Worm (Caenorhabditis elegans) whole organism, midembryonic: Measurements from ENCODE around the gene srxa-14.

Experiments used
- T22C8.4 ChIP-seq: fragments of 200-800 bp; sonication (Bioruptor generic); IDR thresholded peaks from 2 replicates; pipeline ENCODE4 v1.3.6; 2022; ENCODE audit warnings: missing genetic modification characterization, missing compliant biosample characterization
- cog-1 ChIP-seq: sonication (generic microtip); optimal IDR thresholded peaks from 2 replicates; lab custom pipeline; 2016; ENCODE audit warnings: missing genetic modification characterization, missing compliant biosample characterization
- flt-1 ChIP-seq: fragments of 200-800 bp; sonication (Bioruptor generic); IDR thresholded peaks from 2 replicates; pipeline ENCODE4 v1.3.6; 2022; ENCODE audit warnings: missing genetic modification characterization, missing compliant biosample characterization
- klf-2 ChIP-seq: fragments of 200-800 bp; sonication (Bioruptor generic); conservative IDR thresholded peaks from 2 replicates; pipeline ENCODE4 v1.3.6; 2022; ENCODE audit warnings: missing genetic modification reagents, missing genetic modification characterization, missing compliant biosample characterization
- med-1 ChIP-seq: sonication (generic microtip); optimal IDR thresholded peaks from 2 replicates; lab custom pipeline; 2017; ENCODE audit warnings: missing genetic modification characterization, mild to moderate bottlenecking, missing compliant biosample characterization, antibody characterized with exemption, missing genetic modification reagents; ENCODE audit not compliant: insufficient read depth
- ref-1 ChIP-seq: fragments of 200-800 bp; sonication (Bioruptor generic); conservative IDR thresholded peaks from 2 replicates; pipeline ENCODE4 v1.3.6; 2022; ENCODE audit warnings: missing genetic modification reagents, missing genetic modification characterization, missing compliant biosample characterization
- tab-1 ChIP-seq: fragments of 200-800 bp; sonication (Bioruptor generic); IDR thresholded peaks from 2 replicates; pipeline ENCODE4 v1.3.6; 2022; ENCODE audit warnings: missing genetic modification characterization, missing compliant biosample characterization
- ztf-23 ChIP-seq: fragments of 200-800 bp; sonication (Bioruptor generic); IDR thresholded peaks from 2 replicates; pipeline ENCODE4 v1.3.6; 2022; ENCODE audit warnings: missing genetic modification reagents, missing genetic modification characterization, missing compliant biosample characterization
- ztf-29 ChIP-seq: fragments of 200-800 bp; sonication (Bioruptor generic); IDR thresholded peaks from 2 replicates; pipeline ENCODE4 v1.3.6; 2022; ENCODE audit warnings: missing genetic modification reagents, missing genetic modification characterization, missing compliant biosample characterization

srxa-14 gene

ce11 chrV:20608688-20609087 lies 30.7 kb upstream of the srxa-14 start, which contains the start of gene ttr-12:
Gene ttr-12 (minus strand): TSS chrV:20608788.
- TF ChIP-seq ztf-23 (GFP tag; lab: Robert Waterston, UW) (no peak), flt-1 (no peak), klf-2 (GFP tag; lab: Robert Waterston, UW) (no peak), T22C8.4 (no peak), ref-1 (GFP tag; lab: Robert Waterston, UW) (no peak), cog-1 (tag; lab: Kevin White, UChicago) (no peak), ztf-29 (GFP tag; lab: Robert Waterston, UW) (no peak), tab-1 (GFP tag; lab: Robert Waterston, UW) (no peak), med-1 (GFP tag; lab: Kevin White, UChicago) (no peak)

ce11 chrV:20609494-20609893 lies 29.9 kb upstream of the srxa-14 start, which contains the start of gene grd-2:
Gene grd-2 (plus strand): TSS chrV:20609794.
- TF ChIP-seq tab-1 (GFP tag; lab: Robert Waterston, UW) (no peak), ztf-23 (GFP tag; lab: Robert Waterston, UW) (no peak), ztf-29 (GFP tag; lab: Robert Waterston, UW) (no peak), klf-2 (GFP tag; lab: Robert Waterston, UW) (no peak), med-1 (GFP tag; lab: Kevin White, UChicago) (no peak), ref-1 (GFP tag; lab: Robert Waterston, UW) (no peak), flt-1 (no peak), T22C8.4 (no peak), cog-1 (tag; lab: Kevin White, UChicago) (no peak)

ce11 chrV:20618632-20619031 lies 20.8 kb upstream of the srxa-14 start, which contains the start of gene F46B3.7:
Gene F46B3.7 (minus strand): TSS chrV:20618732.
- TF ChIP-seq tab-1 (GFP tag; lab: Robert Waterston, UW) (no peak), flt-1 (no peak), cog-1 (tag; lab: Kevin White, UChicago) (no peak), T22C8.4 (no peak), ztf-29 (GFP tag; lab: Robert Waterston, UW) (no peak), ref-1 (GFP tag; lab: Robert Waterston, UW) (no peak), klf-2 (GFP tag; lab: Robert Waterston, UW) (no peak), ztf-23 (GFP tag; lab: Robert Waterston, UW) (no peak)

- TF ChIP-seq ztf-23 (GFP tag; lab: Robert Waterston, UW) (no peak), ztf-29 (GFP tag; lab: Robert Waterston, UW) (no peak)
Observed at ce11 chrV:20623060-20623459, 16.3 kb upstream of the srxa-14 start, which contains the start of gene F46B3.8. Gene F46B3.8 (minus strand): TSS chrV:20623160.

- no peak for TF ChIP-seq ztf-29 (GFP tag; lab: Robert Waterston, UW)
- no peak for TF ChIP-seq T22C8.4
- TF ChIP-seq tab-1 (GFP tag; lab: Robert Waterston, UW) = no peak
- TF ChIP-seq med-1 (GFP tag; lab: Kevin White, UChicago) = no peak
- no peak for TF ChIP-seq ztf-23 (GFP tag; lab: Robert Waterston, UW)
Observed at ce11 chrV:20625260-20625659, 14.1 kb upstream of the srxa-14 start.

ce11 chrV:20626043-20626761 lies 13.2 kb upstream of the srxa-14 start, which contains the start of the genes F46B3.9 and srz-18:
Gene F46B3.9 (minus strand): TSS chrV:20626143.
Gene srz-18 (plus strand): TSS chrV:20626711.
- no peak for TF ChIP-seq klf-2 (GFP tag; lab: Robert Waterston, UW)
- TF ChIP-seq ref-1 (GFP tag; lab: Robert Waterston, UW) = no peak
- no peak for TF ChIP-seq med-1 (GFP tag; lab: Kevin White, UChicago)
- TF ChIP-seq flt-1 = no peak
- no peak for TF ChIP-seq ztf-23 (GFP tag; lab: Robert Waterston, UW)
- TF ChIP-seq tab-1 (GFP tag; lab: Robert Waterston, UW) = no peak
- TF ChIP-seq ztf-29 (GFP tag; lab: Robert Waterston, UW) = no peak
- no peak for TF ChIP-seq cog-1 (tag; lab: Kevin White, UChicago)
- TF ChIP-seq T22C8.4 = no peak

ce11 chrV:20631255-20631654 lies 8.1 kb upstream of the srxa-14 start, which contains the start of gene F46B3.14:
Gene F46B3.14 (minus strand): TSS chrV:20631355.
- TF ChIP-seq cog-1 (tag; lab: Kevin White, UChicago) (no peak), flt-1 (no peak), ref-1 (GFP tag; lab: Robert Waterston, UW) (no peak), tab-1 (GFP tag; lab: Robert Waterston, UW) (no peak), T22C8.4 (no peak), ztf-29 (GFP tag; lab: Robert Waterston, UW) (no peak), med-1 (GFP tag; lab: Kevin White, UChicago) (no peak), ztf-23 (GFP tag; lab: Robert Waterston, UW) (no peak), klf-2 (GFP tag; lab: Robert Waterston, UW) (no peak)

- TF ChIP-seq ref-1 (GFP tag; lab: Robert Waterston, UW) = no peak
- TF ChIP-seq T22C8.4 = no peak
- no peak for TF ChIP-seq ztf-29 (GFP tag; lab: Robert Waterston, UW)
Observed at ce11 chrV:20633619-20634018, 5.8 kb upstream of the srxa-14 start, which contains the start of gene F46B3.15. Gene F46B3.15 (minus strand): TSS chrV:20633719.

- TF ChIP-seq tab-1 (GFP tag; lab: Robert Waterston, UW) (no peak), ref-1 (GFP tag; lab: Robert Waterston, UW) (no peak), T22C8.4 (no peak), ztf-23 (GFP tag; lab: Robert Waterston, UW) (no peak), ztf-29 (GFP tag; lab: Robert Waterston, UW) (no peak)
Observed at ce11 chrV:20634330-20634729, 5.1 kb upstream of the srxa-14 start, which contains the start of gene F46B3.16. Gene F46B3.16 (plus strand): TSS chrV:20634630.
